Fruit fly (Drosophila melanogaster) whole organism, embryonic: ENCODE measurements around the gene Snx1.

Experiments
- CG10431 ChIP-seq: fragments of 200-800 bp; sonication (Bioruptor generic); optimal IDR thresholded peaks from 3 replicates; lab custom pipeline; 2018; ENCODE audit warnings: missing biosample characterization, mild to moderate bottlenecking, missing genetic modification characterization
- CG11696 ChIP-seq: fragments of 200-800 bp; sonication (Bioruptor generic); IDR thresholded peaks from 2 replicates; pipeline ENCODE4 v1.3.6; 2022; ENCODE audit warnings: missing biosample characterization, missing genetic modification characterization
- CG13296 ChIP-seq: fragments of 200-800 bp; sonication (Bioruptor generic); optimal IDR thresholded peaks from 3 replicates; lab custom pipeline; 2018; ENCODE audit warnings: missing biosample characterization, mild to moderate bottlenecking, missing genetic modification characterization
- CG14441 ChIP-seq: fragments of 200-800 bp; sonication (Bioruptor generic); IDR thresholded peaks from 2 replicates; pipeline ENCODE4 v1.3.6; 2022; ENCODE audit warnings: missing biosample characterization, missing genetic modification characterization
- CG15269 ChIP-seq: fragments of 200-800 bp; sonication (Bioruptor generic); optimal IDR thresholded peaks from 2 replicates; lab custom pipeline; 2018; ENCODE audit warnings: missing biosample characterization, mild to moderate bottlenecking, missing genetic modification characterization, moderate library complexity
- CG16815 ChIP-seq: fragments of 200-800 bp; sonication (Bioruptor generic); optimal IDR thresholded peaks from 3 replicates; lab custom pipeline; 2017; ENCODE audit warnings: missing biosample characterization, mild to moderate bottlenecking, missing genetic modification characterization
- CG17912 ChIP-seq: fragments of 200-800 bp; sonication (Bioruptor generic); optimal IDR thresholded peaks from 2 replicates; lab custom pipeline; 2018; ENCODE audit warnings: missing biosample characterization, mild to moderate bottlenecking, missing genetic modification characterization
- CG18011 ChIP-seq: fragments of 200-800 bp; sonication (Bioruptor generic); optimal IDR thresholded peaks from 2 replicates; lab custom pipeline; 2017; ENCODE audit warnings: missing biosample characterization, missing genetic modification characterization, mild to moderate bottlenecking, moderate library complexity, missing genotype
- CG18476 ChIP-seq: fragments of 200-800 bp; sonication (Bioruptor generic); optimal IDR thresholded peaks from 2 replicates; lab custom pipeline; 2016; ENCODE audit warnings: missing biosample characterization, mild to moderate bottlenecking, missing genetic modification characterization
- CG31365 ChIP-seq: fragments of 200-800 bp; sonication (Bioruptor generic); optimal IDR thresholded peaks from 2 replicates; lab custom pipeline; 2018; ENCODE audit warnings: missing biosample characterization, mild to moderate bottlenecking, missing genetic modification characterization
- CG3847 ChIP-seq: fragments of 200-800 bp; sonication (Bioruptor generic); IDR thresholded peaks from 2 replicates; pipeline ENCODE4 v1.3.6; 2022; ENCODE audit warnings: missing biosample characterization, missing genetic modification characterization
- CG42726 ChIP-seq: fragments of 200-800 bp; sonication (Bioruptor generic); IDR thresholded peaks from 2 replicates; pipeline ENCODE4 v1.3.6; 2022; ENCODE audit warnings: missing biosample characterization, missing genetic modification characterization; ENCODE audit not compliant: partially characterized antibody
- CG4360 ChIP-seq: fragments of 200-800 bp; sonication (Bioruptor generic); IDR thresholded peaks from 2 replicates; pipeline ENCODE4 v1.3.6; 2022; ENCODE audit warnings: missing biosample characterization, missing genetic modification characterization
- CG6654 ChIP-seq: fragments of 200-800 bp; sonication (Bioruptor generic); optimal IDR thresholded peaks from 2 replicates; lab custom pipeline; 2017; ENCODE audit warnings: missing biosample characterization, mild to moderate bottlenecking, missing genetic modification characterization
- CG7786 ChIP-seq: fragments of 200-800 bp; sonication (Bioruptor generic); optimal IDR thresholded peaks from 2 replicates; lab custom pipeline; 2016; ENCODE audit warnings: missing biosample characterization, missing genetic modification characterization
- CG9727 ChIP-seq: fragments of 200-800 bp; sonication (Bioruptor generic); optimal IDR thresholded peaks from 3 replicates; lab custom pipeline; 2017; ENCODE audit warnings: missing biosample characterization, mild to moderate bottlenecking, missing genetic modification characterization
- Dbx ChIP-seq: fragments of 200-800 bp; sonication (Bioruptor generic); IDR thresholded peaks from 3 replicates; pipeline ENCODE4 v1.3.6; 2022; ENCODE audit warnings: missing biosample characterization, missing genetic modification characterization
- Dp ChIP-seq: fragments of 200-800 bp; sonication (Bioruptor generic); optimal IDR thresholded peaks from 2 replicates; lab custom pipeline; 2018; ENCODE audit warnings: missing biosample characterization, mild to moderate bottlenecking, missing genetic modification characterization, moderate library complexity
- E2f1 ChIP-seq: fragments of 200-800 bp; sonication (Bioruptor generic); IDR thresholded peaks from 2 replicates; pipeline ENCODE4 v1.3.6; 2022; ENCODE audit warnings: missing biosample characterization, missing genetic modification characterization
- Hr78 ChIP-seq, 2 experiments: fragments of 200-800 bp in 1 of 2; fragments of >200 bp in 1 of 2; sonication (Bioruptor generic) in 1 of 2; optimal IDR thresholded peaks; 2 replicates each; lab custom pipeline; 2017 to 2019; ENCODE audit warnings: missing biosample characterization in 2 of 2, missing genetic modification characterization in 2 of 2, mild to moderate bottlenecking in 1 of 2, moderate library complexity in 1 of 2
- Lpt ChIP-seq: fragments of >200 bp; optimal IDR thresholded peaks from 2 replicates; lab custom pipeline; 2018; ENCODE audit warnings: missing biosample characterization, missing genetic modification characterization
- Max ChIP-seq: fragments of 200-800 bp; sonication (Bioruptor generic); optimal IDR thresholded peaks from 2 replicates; lab custom pipeline; 2016; ENCODE audit warnings: missing biosample characterization, mild to moderate bottlenecking, missing genetic modification characterization
- Sin3A ChIP-seq: fragments of >200 bp; optimal IDR thresholded peaks from 2 replicates; lab custom pipeline; 2018
- Usf ChIP-seq: fragments of 200-800 bp; sonication (Bioruptor generic); optimal IDR thresholded peaks from 2 replicates; lab custom pipeline; 2017; ENCODE audit warnings: missing genotype, missing biosample characterization, missing genetic modification characterization
- Vsx1 ChIP-seq: fragments of 200-800 bp; sonication (Bioruptor generic); optimal IDR thresholded peaks from 2 replicates; lab custom pipeline; 2017; ENCODE audit warnings: missing biosample characterization, mild to moderate bottlenecking, missing genetic modification characterization, missing genetic modification reagents
- ara ChIP-seq: fragments of 200-800 bp; sonication (Bioruptor generic); IDR thresholded peaks from 2 replicates; pipeline ENCODE4 v1.3.6; 2022; ENCODE audit warnings: missing biosample characterization, missing genetic modification characterization
- ase ChIP-seq: fragments of 200-800 bp; sonication (Bioruptor generic); IDR thresholded peaks from 3 replicates; pipeline ENCODE4 v1.3.6; 2022; ENCODE audit warnings: missing biosample characterization, missing genetic modification characterization
- bab2 ChIP-seq: fragments of 200-800 bp; sonication (Bioruptor generic); optimal IDR thresholded peaks from 2 replicates; lab custom pipeline; 2016; ENCODE audit warnings: missing biosample characterization, missing genetic modification characterization
- bcd ChIP-seq: fragments of 200-800 bp; sonication (Bioruptor generic); optimal IDR thresholded peaks from 2 replicates; lab custom pipeline; 2017; ENCODE audit warnings: missing biosample characterization, mild to moderate bottlenecking, missing genetic modification characterization
- bigmax ChIP-seq: fragments of 200-800 bp; sonication (Bioruptor generic); optimal IDR thresholded peaks from 2 replicates; lab custom pipeline; 2018; ENCODE audit warnings: missing biosample characterization, mild to moderate bottlenecking, missing genetic modification characterization
- crp ChIP-seq, 2 experiments: fragments of 200-800 bp; sonication (Bioruptor generic); optimal IDR thresholded peaks; 2 replicates in 1 of 2; 3 replicates in 1 of 2; lab custom pipeline; 2017; ENCODE audit warnings: missing biosample characterization in 2 of 2, missing genetic modification characterization in 2 of 2, mild to moderate bottlenecking in 1 of 2, moderate library complexity in 1 of 2
- dati ChIP-seq: fragments of 200-800 bp; sonication (Bioruptor generic); IDR thresholded peaks from 2 replicates; pipeline ENCODE4 v1.3.6; 2022; ENCODE audit warnings: missing biosample characterization, missing genetic modification characterization
- esg ChIP-seq: fragments of 200-800 bp; sonication (Bioruptor generic); conservative IDR thresholded peaks from 2 replicates; pipeline ENCODE4 v1.3.6; 2022; ENCODE audit warnings: missing biosample characterization, missing genetic modification characterization
- fru ChIP-seq: fragments of >200 bp; optimal IDR thresholded peaks from 2 replicates; lab custom pipeline; 2017
- gcm ChIP-seq: fragments of 200-800 bp; sonication (Bioruptor generic); optimal IDR thresholded peaks from 2 replicates; lab custom pipeline; 2019; ENCODE audit warnings: missing biosample characterization, mild to moderate bottlenecking, missing genetic modification characterization, moderate library complexity
- klu ChIP-seq: fragments of 200-800 bp; sonication (Bioruptor generic); IDR thresholded peaks from 2 replicates; pipeline ENCODE4 v1.3.6; 2022; ENCODE audit warnings: missing biosample characterization, missing genetic modification characterization
- lola ChIP-seq, 3 experiments: fragments of >200 bp in 2 of 3; fragments of 200-800 bp in 1 of 3; sonication (Bioruptor generic) in 1 of 3; optimal IDR thresholded peaks; 2 replicates each; lab custom pipeline; 2017 to 2019; ENCODE audit warnings: missing biosample characterization in 3 of 3, missing genetic modification characterization in 3 of 3, mild to moderate bottlenecking in 1 of 3, moderate library complexity in 1 of 3
- pho ChIP-seq: fragments of 200-800 bp; sonication (Bioruptor generic); optimal IDR thresholded peaks from 2 replicates; lab custom pipeline; 2016; ENCODE audit warnings: missing biosample characterization, missing genetic modification characterization
- pum ChIP-seq: fragments of 200-800 bp; sonication (Bioruptor generic); optimal IDR thresholded peaks from 2 replicates; lab custom pipeline; 2016; ENCODE audit warnings: missing biosample characterization, missing genetic modification characterization
- rib ChIP-seq: fragments of 200-800 bp; sonication (Bioruptor generic); IDR thresholded peaks from 2 replicates; pipeline ENCODE4 v1.3.6; 2022; ENCODE audit warnings: missing biosample characterization, missing genetic modification characterization
- ro ChIP-seq: fragments of 200-800 bp; sonication (Bioruptor generic); IDR thresholded peaks from 2 replicates; pipeline ENCODE4 v1.3.6; 2022; ENCODE audit warnings: missing biosample characterization, missing genetic modification characterization
- seq ChIP-seq: fragments of 200-800 bp; sonication (Bioruptor generic); IDR thresholded peaks from 2 replicates; pipeline ENCODE4 v1.3.6; 2022; ENCODE audit warnings: missing biosample characterization, missing genetic modification characterization
- shn ChIP-seq: fragments of 200-800 bp; sonication (Bioruptor generic); optimal IDR thresholded peaks from 3 replicates; lab custom pipeline; 2016; ENCODE audit warnings: missing biosample characterization, missing genetic modification characterization
- sna ChIP-seq: fragments of 200-800 bp; sonication (Bioruptor generic); IDR thresholded peaks from 2 replicates; pipeline ENCODE4 v1.3.6; 2022; ENCODE audit warnings: missing biosample characterization, missing genetic modification characterization; ENCODE audit not compliant: partially characterized antibody
- sqz ChIP-seq: fragments of 200-800 bp; sonication (Bioruptor generic); optimal IDR thresholded peaks from 3 replicates; lab custom pipeline; 2018; ENCODE audit warnings: missing biosample characterization, mild to moderate bottlenecking, missing genetic modification characterization
- unpg ChIP-seq: fragments of 200-800 bp; sonication (Bioruptor generic); optimal IDR thresholded peaks from 3 replicates; lab custom pipeline; 2018; ENCODE audit warnings: missing biosample characterization, mild to moderate bottlenecking, missing genetic modification characterization, moderate library complexity
- vnd ChIP-seq: fragments of 200-800 bp; sonication (Bioruptor generic); IDR thresholded peaks from 3 replicates; pipeline ENCODE4 v1.3.6; 2022; ENCODE audit warnings: missing biosample characterization, missing genetic modification characterization; ENCODE audit not compliant: partially characterized antibody
- wdn ChIP-seq: fragments of 200-800 bp; sonication (Bioruptor generic); IDR thresholded peaks from 2 replicates; pipeline ENCODE4 v1.3.6; 2022; ENCODE audit warnings: missing biosample characterization, missing genetic modification characterization
- z ChIP-seq: fragments of 200-800 bp; sonication (Bioruptor generic); IDR thresholded peaks from 3 replicates; pipeline ENCODE4 v1.3.6; 2022; ENCODE audit warnings: missing biosample characterization, missing genetic modification characterization

Gene Snx1

DNA sequence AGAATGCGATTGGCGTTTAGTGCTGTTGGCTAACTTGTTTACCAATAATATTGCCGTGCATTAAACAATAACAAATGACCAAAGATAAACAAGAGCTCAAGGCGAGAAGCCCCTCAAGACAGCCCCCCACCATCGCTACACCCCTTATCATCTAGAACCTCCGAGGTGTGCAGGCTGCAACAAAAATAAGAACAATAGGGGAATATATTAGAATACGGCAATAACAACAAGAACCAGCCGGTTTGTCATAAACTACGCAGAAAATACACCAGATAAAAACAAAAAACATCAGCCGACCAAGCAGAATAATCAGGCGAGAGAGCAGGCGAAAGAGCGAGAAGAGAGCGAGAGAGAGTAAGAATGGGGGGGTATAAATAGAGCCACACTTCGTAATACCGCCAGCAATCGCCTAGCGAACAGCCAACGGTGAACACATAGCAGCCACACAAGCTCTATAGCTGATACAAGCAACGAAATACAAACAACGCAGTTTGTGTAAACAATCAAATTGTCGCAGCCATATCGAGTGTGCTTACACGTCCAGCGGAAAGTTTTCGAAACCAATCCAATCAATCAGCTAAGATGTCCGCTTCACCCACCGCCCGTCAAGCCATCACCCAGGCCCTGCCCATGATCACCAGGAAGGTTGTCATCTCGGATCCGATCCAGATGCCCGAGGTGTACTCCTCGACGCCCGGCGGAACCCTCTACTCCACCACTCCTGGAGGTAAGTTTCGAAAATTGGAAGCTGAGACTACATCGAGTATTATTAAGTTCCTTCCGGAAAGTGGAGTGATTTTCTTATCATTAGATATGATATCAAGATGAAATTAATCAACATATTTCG is 28.8 kb downstream of the Snx1 start, which contains the start of gene Thor (continued):
- TF ChIP-seq CG14441 (GFP tag; lab: Robert Waterston, UW) (peak; percentile 40; the same call in 1 of the 2 replicates), ase (GFP tag; lab: Robert Waterston, UW) (peak; percentile 67; the same call in 2 of the 3 replicates), lola (GFP tag; optimal IDR thresholded peaks at IDR 0.05; lab: Kevin White, UChicago) (no peak), CG18476 (no peak), z (GFP tag; lab: Robert Waterston, UW) (peak; percentile 54; the same call in 2 of the 3 replicates), CG7786 (peak; percentile 49), CG18011 (GFP tag; lab: Kevin White, UChicago) (peak; percentile 24), pum (no peak), fru (lab: Kevin White, UChicago) (no peak), CG13296 (peak; percentile 49), Sin3A (lab: Kevin White, UChicago) (no peak), esg (no peak), pho (peak; percentile 80), sna (GFP tag; lab: Robert Waterston, UW) (peak; percentile 48; the same call in 1 of the 2 replicates), CG42726 (peak; percentile 91), CG3847 (peak; percentile 46; the same call in 1 of the 2 replicates), Usf (no peak), dati (GFP tag; lab: Robert Waterston, UW) (peak; percentile 69), Vsx1 (GFP tag; lab: Kevin White, UChicago) (peak; percentile 59), Max (GFP tag; lab: Kevin White, UChicago) (peak; percentile 49), ro (GFP tag; lab: Robert Waterston, UW) (no peak), Dp (GFP tag; lab: Kevin White, UChicago) (no peak), ara (GFP tag; lab: Robert Waterston, UW) (peak; percentile 86), CG6654 (no peak), vnd (GFP tag; lab: Robert Waterston, UW) (no peak), E2f1 (peak; percentile 23; the same call in 1 of the 2 replicates), bab2 (GFP tag; lab: Kevin White, UChicago) (peak; percentile 11), crp (GFP tag; optimal IDR thresholded peaks at IDR 0.05; lab: Kevin White, UChicago) (peak in 1 of 2 experiments; percentile 19), CG16815 (GFP tag; lab: Kevin White, UChicago) (no peak), Lpt (GFP tag; lab: Kevin White, UChicago) (no peak), CG9727 (GFP tag; lab: Kevin White, UChicago) (peak; percentile 79), CG4360 (GFP tag; lab: Robert Waterston, UW) (peak; percentile 79), CG31365 (tag; lab: Kevin White, UChicago) (peak; percentile 46), rib (peak; percentile 88), CG10431 (GFP tag; lab: Kevin White, UChicago) (peak; percentile 84), CG15269 (tag; lab: Kevin White, UChicago) (peak; percentile 59), Hr78 (GFP tag; optimal IDR thresholded peaks at IDR 0.05; lab: Kevin White, UChicago) (peak in 1 of 2 experiments; percentile 6), gcm (peak; percentile 41), bigmax (peak; percentile 44), wdn (peak; percentile 68; the same call in 1 of the 2 replicates), klu (GFP tag; lab: Robert Waterston, UW) (no peak), Dbx (GFP tag; lab: Robert Waterston, UW) (peak; percentile 84), shn (GFP tag; lab: Kevin White, UChicago) (peak; percentile 62), unpg (GFP tag; lab: Kevin White, UChicago) (peak; percentile 55), CG17912 (GFP tag; lab: Kevin White, UChicago) (no peak), seq (GFP tag; lab: Robert Waterston, UW) (peak; percentile 86), CG11696 (GFP tag; lab: Robert Waterston, UW) (peak; percentile 53; the same call in 1 of the 2 replicates), sqz (GFP tag; lab: Kevin White, UChicago) (peak; percentile 83), bcd (peak; percentile 77)
